ENCODE assay signal across 2 fruit fly cellular contexts in the genomic region with DNA sequence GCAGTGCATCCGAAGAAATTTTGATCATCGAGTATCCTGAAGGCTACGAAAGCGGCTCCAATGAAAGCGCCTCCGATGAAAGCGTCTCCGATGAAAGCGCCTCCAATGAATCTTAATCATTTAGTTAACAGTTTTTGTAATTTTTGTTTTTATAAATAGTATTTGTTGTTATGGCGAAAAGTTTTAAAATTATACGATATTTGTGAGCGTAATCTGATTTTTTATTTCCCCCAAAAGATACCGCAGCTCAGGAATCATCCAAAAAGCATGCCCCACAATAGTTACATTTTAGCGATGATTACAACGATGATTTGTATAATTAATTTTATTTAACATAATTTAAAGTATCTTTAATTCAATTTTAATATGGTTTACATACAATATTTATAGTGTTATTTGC.
TF ChIP-seq lines count a peak whose summit lies in the region.

No protein-coding gene starts in this region.

- TF ChIP-seq CTCF in whole organism, embryonic (GFP tag; optimal IDR thresholded peaks at IDR 0.05; lab: Kevin White, UChicago), result no peak

TF ChIP-seq in whole organism, embryonic, 481 proteins besides CTCF, POLR2A, EP300 and RAD21:
- no peak for TF ChIP-seq crc (GFP tag; optimal IDR thresholded peaks at IDR 0.05; lab: Kevin White, UChicago)
- TF ChIP-seq CG8944 (GFP tag; optimal IDR thresholded peaks at IDR 0.05; lab: Kevin White, UChicago), result no peak
- TF ChIP-seq CG2129 (GFP tag; IDR thresholded peaks at IDR 0.05; lab: Robert Waterston, UW; ENCODE audit: partially characterized antibody), result no peak
- no peak for TF ChIP-seq Sry-β (GFP tag; optimal IDR thresholded peaks at IDR 0.05; lab: Kevin White, UChicago)
- TF ChIP-seq NK7.1 (GFP tag; optimal IDR thresholded peaks at IDR 0.05; lab: Kevin White, UChicago), result no peak
- TF ChIP-seq tll (GFP tag; optimal IDR thresholded peaks at IDR 0.05; lab: Kevin White, UChicago), result no peak
- TF ChIP-seq NfI (GFP tag; optimal IDR thresholded peaks at IDR 0.05; lab: Kevin White, UChicago), result no peak
- no peak for TF ChIP-seq CG7987 (GFP tag; optimal IDR thresholded peaks at IDR 0.05; lab: Kevin White, UChicago)
- no peak for TF ChIP-seq ind (GFP tag; optimal IDR thresholded peaks at IDR 0.05; lab: Kevin White, UChicago)
- TF ChIP-seq insv (GFP tag; optimal IDR thresholded peaks at IDR 0.05; lab: Kevin White, UChicago), result no peak
- no peak for TF ChIP-seq CG15269 (tag; optimal IDR thresholded peaks at IDR 0.05; lab: Kevin White, UChicago)
- no peak for TF ChIP-seq esg (GFP tag; conservative IDR thresholded peaks at IDR 0.05; lab: Robert Waterston, UW)
- no peak for TF ChIP-seq CG13894 (tag; optimal IDR thresholded peaks at IDR 0.05; lab: Kevin White, UChicago)
- no peak for TF ChIP-seq CG33213 (GFP tag; optimal IDR thresholded peaks at IDR 0.05; lab: Kevin White, UChicago)
- 0 out of 3 replicates have a peak, but pooled peaks have one; percentile 24 for TF ChIP-seq HLH4C (GFP tag; IDR thresholded peaks at IDR 0.05; lab: Robert Waterston, UW; ENCODE audit: partially characterized antibody)
- TF ChIP-seq CG12769 (tag; optimal IDR thresholded peaks at IDR 0.05; lab: Kevin White, UChicago), result no peak
- TF ChIP-seq pho (GFP tag; optimal IDR thresholded peaks at IDR 0.05; lab: Kevin White, UChicago), result no peak
- peak; percentile 43 for TF ChIP-seq Scr (GFP tag; IDR thresholded peaks at IDR 0.05; lab: Robert Waterston, UW; ENCODE audit: partially characterized antibody)
- no peak for TF ChIP-seq croc (GFP tag; conservative IDR thresholded peaks at IDR 0.05; lab: Robert Waterston, UW)
- TF ChIP-seq CG4282 (GFP tag; optimal IDR thresholded peaks at IDR 0.05; lab: Kevin White, UChicago), result no peak
- TF ChIP-seq unc-4 (GFP tag; IDR thresholded peaks at IDR 0.05; lab: Robert Waterston, UW; ENCODE audit: partially characterized antibody), result peak; percentile 27; the same call in 1 of the 2 replicates
- no peak for TF ChIP-seq CG18764 (GFP tag; optimal IDR thresholded peaks at IDR 0.05; lab: Kevin White, UChicago)
- peak; percentile 33 for TF ChIP-seq BEAF-32 (GFP tag; optimal IDR thresholded peaks at IDR 0.05; lab: Kevin White, UChicago)
- TF ChIP-seq crp (GFP tag; optimal IDR thresholded peaks at IDR 0.05; lab: Kevin White, UChicago), result no peak
- peak; percentile 32; the same call in 1 of the 2 replicates for TF ChIP-seq CG13287 (GFP tag; IDR thresholded peaks at IDR 0.05; lab: Robert Waterston, UW; ENCODE audit: partially characterized antibody)
- no peak for TF ChIP-seq Tbp (GFP tag; optimal IDR thresholded peaks at IDR 0.05; lab: Kevin White, UChicago)
- peak; percentile 62 for TF ChIP-seq sens (GFP tag; lab: Kevin White, UChicago)
- TF ChIP-seq CG1024 (GFP tag; IDR thresholded peaks at IDR 0.05; lab: Robert Waterston, UW), result no peak
- TF ChIP-seq Fer3 (tag; optimal IDR thresholded peaks at IDR 0.05; lab: Kevin White, UChicago), result no peak
- TF ChIP-seq ap (GFP tag; IDR thresholded peaks at IDR 0.05; lab: Robert Waterston, UW), result no peak
- TF ChIP-seq mam (GFP tag; optimal IDR thresholded peaks at IDR 0.05; lab: Kevin White, UChicago), result no peak
- TF ChIP-seq CG4360 (GFP tag; IDR thresholded peaks at IDR 0.05; lab: Robert Waterston, UW), result no peak
- peak in 1 of 3 experiments; percentile 39 for TF ChIP-seq lola (GFP tag; optimal IDR thresholded peaks at IDR 0.05; lab: Kevin White, UChicago)
- TF ChIP-seq sima (GFP tag; optimal IDR thresholded peaks at IDR 0.05; lab: Kevin White, UChicago), result no peak
- TF ChIP-seq CG7963 (GFP tag; IDR thresholded peaks at IDR 0.05; lab: Robert Waterston, UW; ENCODE audit: partially characterized antibody), result no peak
- TF ChIP-seq Vsx1 (GFP tag; optimal IDR thresholded peaks at IDR 0.05; lab: Kevin White, UChicago), result no peak
- TF ChIP-seq Sin3A (optimal IDR thresholded peaks at IDR 0.05; lab: Kevin White, UChicago), result no peak
- TF ChIP-seq dpn (GFP tag; optimal IDR thresholded peaks at IDR 0.05; lab: Kevin White, UChicago), result no peak
- TF ChIP-seq cg (GFP tag; optimal IDR thresholded peaks at IDR 0.05; lab: Kevin White, UChicago), result no peak
- TF ChIP-seq PHDP (tag; optimal IDR thresholded peaks at IDR 0.05; lab: Kevin White, UChicago), result no peak
- TF ChIP-seq psq (GFP tag; optimal IDR thresholded peaks at IDR 0.05; lab: Kevin White, UChicago), result no peak
- TF ChIP-seq btn (GFP tag; optimal IDR thresholded peaks at IDR 0.05; lab: Kevin White, UChicago), result no peak
TF ChIP-seq in whole organism, embryonic: peak in this region for 7.

TF ChIP-seq in whole organism, wandering third instar larva, 38 proteins besides CTCF, POLR2A, EP300 and RAD21:
- TF ChIP-seq brk (GFP tag; optimal IDR thresholded peaks at IDR 0.05; lab: Kevin White, UChicago), result no peak
- no peak for TF ChIP-seq h (GFP tag; optimal IDR thresholded peaks at IDR 0.05; lab: Kevin White, UChicago)
- no peak for TF ChIP-seq pan (optimal IDR thresholded peaks at IDR 0.05; lab: Kevin White, UChicago)
- no peak for TF ChIP-seq dsf (GFP tag; optimal IDR thresholded peaks at IDR 0.05; lab: Kevin White, UChicago; ENCODE audit: borderline replicate concordance)
- no peak for TF ChIP-seq CrebA (GFP tag; optimal IDR thresholded peaks at IDR 0.05; lab: Kevin White, UChicago; ENCODE audit: borderline replicate concordance)
- no peak for TF ChIP-seq Dfd (GFP tag; optimal IDR thresholded peaks at IDR 0.05; lab: Kevin White, UChicago)
- TF ChIP-seq sage (GFP tag; optimal IDR thresholded peaks at IDR 0.05; lab: Kevin White, UChicago), result no peak
- no peak for TF ChIP-seq usp (GFP tag; optimal IDR thresholded peaks at IDR 0.05; lab: Kevin White, UChicago)
- peak; percentile 76 for TF ChIP-seq N (GFP tag; optimal IDR thresholded peaks at IDR 0.05; lab: Kevin White, UChicago)
- no peak for TF ChIP-seq dl (GFP tag; optimal IDR thresholded peaks at IDR 0.05; lab: Kevin White, UChicago; ENCODE audit: insufficient read depth in 1 of 2, partially characterized antibody in 2 of 2)
- TF ChIP-seq Dif (GFP tag; optimal IDR thresholded peaks at IDR 0.05; lab: Kevin White, UChicago; ENCODE audit: partially characterized antibody), result no peak
- TF ChIP-seq Myc (optimal IDR thresholded peaks at IDR 0.05; lab: Kevin White, UChicago), result peak; percentile 82
- peak; percentile 16 for TF ChIP-seq Hr78 (GFP tag; optimal IDR thresholded peaks at IDR 0.05; lab: Kevin White, UChicago)
- TF ChIP-seq psq (GFP tag; optimal IDR thresholded peaks at IDR 0.05; lab: Kevin White, UChicago), result no peak
- TF ChIP-seq tai (GFP tag; optimal IDR thresholded peaks at IDR 0.05; lab: Kevin White, UChicago), result no peak
- TF ChIP-seq CG9705 (GFP tag; optimal IDR thresholded peaks at IDR 0.05; lab: Kevin White, UChicago), result no peak
- TF ChIP-seq foxo (GFP tag; optimal IDR thresholded peaks at IDR 0.05; lab: Kevin White, UChicago), result no peak
TF ChIP-seq in whole organism, wandering third instar larva: peak in this region for 3.
